Worm (Caenorhabditis elegans): ENCODE measurements around the gene F08G2.7.

F08G2.7 gene

ce11 chrII:13872191-13872889 is 31.4 kb upstream of the F08G2.7 start, which contains the start of the genes cup-14 and ndub-8:
TSS of gene cup-14 (minus strand) at chrII:13872241.
TSS of gene ndub-8 (plus strand) at chrII:13872869.
- TF ChIP-seq sea-2 (GFP tag; optimal IDR thresholded peaks at IDR 0.05) (no peak), lin-39 (tag; optimal IDR thresholded peaks at IDR 0.05) (peak; percentile 88), tbx-2 (tag; optimal IDR thresholded peaks at IDR 0.05) (peak; percentile 36), eor-1 (tag; optimal IDR thresholded peaks at IDR 0.05) (peak in 1 of 2 experiments; percentile 38), ztf-11 (tag; optimal IDR thresholded peaks at IDR 0.05) (no peak), pqm-1 (tag; optimal IDR thresholded peaks at IDR 0.05) (peak; percentile 34), nhr-12 (tag; optimal IDR thresholded peaks at IDR 0.05) (no peak), ceh-28 (tag; optimal IDR thresholded peaks at IDR 0.05) (peak; percentile 87), ztf-4 (tag; optimal IDR thresholded peaks at IDR 0.05) (no peak), jun-1 (tag; optimal IDR thresholded peaks at IDR 0.05) (peak; percentile 36), ceh-9 (tag; optimal IDR thresholded peaks at IDR 0.05) (no peak), unc-62 (GFP tag; optimal IDR thresholded peaks at IDR 0.05) (no peak), fos-1 (tag; optimal IDR thresholded peaks at IDR 0.05) (no peak), ama-1 (optimal IDR thresholded peaks at IDR 0.05) (peak; percentile 84), fkh-2 (tag; optimal IDR thresholded peaks at IDR 0.05) (no peak), lsy-12 (tag; optimal IDR thresholded peaks at IDR 0.05) (peak; percentile 48), elt-2 (tag; optimal IDR thresholded peaks at IDR 0.05) (peak; percentile 64), zag-1 (tag; optimal IDR thresholded peaks at IDR 0.05) (no peak), ZK546.5 (tag; optimal IDR thresholded peaks at IDR 0.05) (peak; percentile 25), lin-15B (tag; optimal IDR thresholded peaks at IDR 0.05) (peak; percentile 83), nhr-237 (tag; optimal IDR thresholded peaks at IDR 0.05) (no peak), elt-1 (tag; optimal IDR thresholded peaks at IDR 0.05) (no peak), nhr-76 (tag; optimal IDR thresholded peaks at IDR 0.05) (peak; percentile 15), egl-5 (tag; optimal IDR thresholded peaks at IDR 0.05) (peak; percentile 97), fkh-10 (GFP tag; optimal IDR thresholded peaks at IDR 0.05) (peak; percentile 92), pha-4 (tag; optimal IDR thresholded peaks at IDR 0.05) (peak; percentile 99), hmg-11 (tag; optimal IDR thresholded peaks at IDR 0.05) (peak; percentile 82), snpc-4 (tag; optimal IDR thresholded peaks at IDR 0.05) (peak; percentile 84), ceh-82 (tag; optimal IDR thresholded peaks at IDR 0.05) (peak; percentile 65), nhr-67 (tag; optimal IDR thresholded peaks at IDR 0.05) (no peak), nhr-77 (tag; optimal IDR thresholded peaks at IDR 0.05) (peak; percentile 83), skn-1 (tag; optimal IDR thresholded peaks at IDR 0.05) (peak; percentile 3), daf-12 (tag; optimal IDR thresholded peaks at IDR 0.05) (no peak), nfya-1 (tag; optimal IDR thresholded peaks at IDR 0.05; ENCODE audit: insufficient read depth) (peak; percentile 98), nhr-25 (tag; optimal IDR thresholded peaks at IDR 0.05) (peak; percentile 64), mml-1 (tag; optimal IDR thresholded peaks at IDR 0.05) (no peak), egl-27 (tag; optimal IDR thresholded peaks at IDR 0.05) (no peak), nhr-23 (tag; optimal IDR thresholded peaks at IDR 0.05) (peak; percentile 88), R02D3.7 (tag; optimal IDR thresholded peaks at IDR 0.05) (peak; percentile 74), nhr-28 (tag; optimal IDR thresholded peaks at IDR 0.05) (no peak), unc-39 (tag; optimal IDR thresholded peaks at IDR 0.05) (no peak), nhr-11 (tag; optimal IDR thresholded peaks at IDR 0.05) (no peak), elt-3 (tag; optimal IDR thresholded peaks at IDR 0.05) (no peak), mdl-1 (tag; optimal IDR thresholded peaks at IDR 0.05) (no peak), nhr-43 (tag; optimal IDR thresholded peaks at IDR 0.05; ENCODE audit: poor library complexity, severe bottlenecking) (no peak)

- TF ChIP-seq elt-2 (tag; optimal IDR thresholded peaks at IDR 0.05): peak; percentile 79
- no peak for TF ChIP-seq ceh-28 (tag; optimal IDR thresholded peaks at IDR 0.05)
- TF ChIP-seq unc-62 (GFP tag; optimal IDR thresholded peaks at IDR 0.05): no peak
- no peak for TF ChIP-seq lsy-12 (tag; optimal IDR thresholded peaks at IDR 0.05)
- TF ChIP-seq pqm-1 (tag; optimal IDR thresholded peaks at IDR 0.05): peak; percentile 72
- TF ChIP-seq ceh-9 (tag; optimal IDR thresholded peaks at IDR 0.05): no peak
These were observed 21.5 kb upstream of the F08G2.7 start for ce11 chrII:13862453-13862852.
